Fruit fly (Drosophila melanogaster): ENCODE data around the gene Acp63F.

DNA sequence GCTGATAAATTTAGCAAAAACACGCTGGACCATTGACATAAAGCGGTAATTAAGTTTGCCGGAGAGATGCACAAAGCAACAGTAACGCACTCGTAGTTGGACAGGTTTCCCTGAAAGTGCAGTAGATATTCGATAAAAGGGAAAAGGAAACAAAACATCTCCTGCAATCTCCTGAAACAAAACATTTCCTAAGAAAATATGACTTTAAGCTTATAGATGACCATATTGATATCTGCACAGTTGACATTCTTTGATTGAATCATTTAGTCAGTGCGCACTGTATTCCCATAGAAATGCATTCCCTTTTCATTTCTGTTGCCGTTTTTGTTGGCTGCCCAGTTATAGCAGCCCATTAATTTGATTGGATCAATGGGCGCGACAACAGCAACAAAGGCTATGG is 36.7 kb upstream of the Acp63F start:
- TF ChIP-seq CTCF (optimal IDR thresholded peaks at IDR 0.05) (no peak), CG8478 (optimal IDR thresholded peaks at IDR 0.05) (no peak)

Data from S2 (cell line).